Fruit fly (Drosophila melanogaster) whole organism, pupa: Measurements from ENCODE around the gene LeuRS.

Experiments
- CG10348 ChIP-seq: fragments of 200-800 bp; sonication (Bioruptor generic); IDR thresholded peaks from 2 replicates; pipeline ENCODE4 v1.3.6; 2022; ENCODE audit warnings: missing biosample characterization, missing genetic modification characterization
- CG12605 ChIP-seq: fragments of 200-800 bp; sonication (Bioruptor generic); IDR thresholded peaks from 2 replicates; pipeline ENCODE4 v1.3.6; 2022; ENCODE audit warnings: missing biosample characterization, missing genetic modification characterization
- CG13204 ChIP-seq: fragments of 200-800 bp; sonication (Bioruptor generic); optimal IDR thresholded peaks from 2 replicates; lab custom pipeline; 2018; ENCODE audit warnings: missing biosample characterization, mild to moderate bottlenecking, missing genetic modification characterization, moderate library complexity
- CG15710 ChIP-seq: fragments of 200-800 bp; sonication (Bioruptor generic); optimal IDR thresholded peaks from 2 replicates; lab custom pipeline; 2018; ENCODE audit warnings: missing biosample characterization, mild to moderate bottlenecking, missing genetic modification characterization, moderate library complexity
- CG4496 ChIP-seq: fragments of 200-800 bp; sonication (Bioruptor generic); IDR thresholded peaks from 3 replicates; pipeline ENCODE4 v1.3.6; 2022; ENCODE audit warnings: missing biosample characterization, missing genetic modification characterization
- CG8159 ChIP-seq: fragments of 200-800 bp; sonication (Bioruptor generic); optimal IDR thresholded peaks from 3 replicates; lab custom pipeline; 2018; ENCODE audit warnings: missing biosample characterization, mild to moderate bottlenecking, missing genetic modification characterization, moderate library complexity
- D1 ChIP-seq: fragments of 200-800 bp; sonication (Bioruptor generic); optimal IDR thresholded peaks from 2 replicates; lab custom pipeline; 2018; ENCODE audit warnings: missing biosample characterization, mild to moderate bottlenecking, missing genetic modification characterization, moderate library complexity
- EcR ChIP-seq: fragments of 200-800 bp; sonication (Bioruptor generic); optimal IDR thresholded peaks from 3 replicates; lab custom pipeline; 2019; ENCODE audit warnings: missing biosample characterization, missing genetic modification characterization, mild to moderate bottlenecking, moderate library complexity, missing genetic modification reagents
- Ets98B ChIP-seq: fragments of 200-800 bp; sonication (Bioruptor generic); IDR thresholded peaks from 2 replicates; pipeline ENCODE4 v1.3.6; 2022; ENCODE audit warnings: missing biosample characterization, missing genetic modification characterization
- Pif1B ChIP-seq: fragments of 200-800 bp; sonication (Bioruptor generic); optimal IDR thresholded peaks from 3 replicates; lab custom pipeline; 2016; ENCODE audit warnings: missing biosample characterization, missing genetic modification characterization
- Snoo ChIP-seq: fragments of 200-800 bp; sonication (Bioruptor generic); optimal IDR thresholded peaks from 3 replicates; lab custom pipeline; 2017; ENCODE audit warnings: missing biosample characterization, mild to moderate bottlenecking, missing genetic modification characterization, inconsistent platforms
- rn ChIP-seq: fragments of 200-800 bp; sonication (Bioruptor generic); IDR thresholded peaks from 2 replicates; pipeline ENCODE4 v1.3.6; 2022; ENCODE audit warnings: missing biosample characterization, missing genetic modification characterization

dm6 chr2L:3547512-3547911 lies 33.1 kb upstream of the LeuRS start:
- no peak for TF ChIP-seq CG15710 (tag; lab: Kevin White, UChicago)
- no peak for TF ChIP-seq CG4496
- no peak for TF ChIP-seq Snoo (tag; lab: Kevin White, UChicago)
- no peak for TF ChIP-seq Ets98B (GFP tag; lab: Robert Waterston, UW)
- no peak for TF ChIP-seq D1
- TF ChIP-seq rn: no peak
- no peak for TF ChIP-seq CG13204
- TF ChIP-seq EcR (GFP tag; lab: Kevin White, UChicago): no peak
- no peak for TF ChIP-seq CG10348 (GFP tag; lab: Robert Waterston, UW)
- TF ChIP-seq Pif1B (GFP tag; lab: Kevin White, UChicago): no peak
- TF ChIP-seq CG12605: no peak
- TF ChIP-seq CG8159 (tag; lab: Kevin White, UChicago): no peak
